Fruit fly (Drosophila melanogaster): ENCODE measurements around the gene Takl2.

DNA sequence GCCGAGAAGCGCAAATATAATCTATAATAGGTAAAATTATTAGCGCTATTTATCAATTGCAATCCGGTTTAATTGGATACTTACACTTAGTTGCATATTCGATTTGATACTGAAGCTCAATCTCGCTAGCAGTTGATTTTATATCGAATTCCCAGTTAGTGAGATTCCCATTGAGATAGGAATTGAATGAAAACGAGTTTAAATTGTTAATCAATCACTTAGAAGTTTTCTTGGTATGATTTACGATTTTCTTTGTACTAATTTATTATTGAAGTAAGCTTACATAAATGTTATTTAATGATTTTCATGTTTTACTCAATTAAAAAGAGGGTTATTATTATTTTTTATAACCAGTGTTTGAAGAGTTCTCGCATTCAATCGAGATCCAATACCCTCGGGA lies 35.9 kb upstream of the Takl2 start, which contains the start of gene CG43092:
- TF ChIP-seq Myc (optimal IDR thresholded peaks at IDR 0.05): no peak
- TF ChIP-seq insv (optimal IDR thresholded peaks at IDR 0.05): no peak
- TF ChIP-seq ttk (optimal IDR thresholded peaks at IDR 0.05): no peak
- TF ChIP-seq Sin3A (optimal IDR thresholded peaks at IDR 0.05): no peak

All from Kc167 (cell line).